Fruit fly (Drosophila melanogaster) whole organism, embryonic: ENCODE results near the gene CG17168.

Experiments
- ATbp ChIP-seq: fragments of 200-800 bp; sonication (Bioruptor generic); optimal IDR thresholded peaks from 2 replicates; lab custom pipeline; 2017; ENCODE audit warnings: missing biosample characterization, mild to moderate bottlenecking, missing genetic modification characterization, missing genetic modification reagents
- Aef1 ChIP-seq: fragments of 200-800 bp; sonication (Bioruptor generic); IDR thresholded peaks from 3 replicates; pipeline ENCODE4 v1.3.6; 2022; ENCODE audit warnings: missing biosample characterization, missing genetic modification characterization
- CG10366 ChIP-seq: fragments of 200-800 bp; sonication (Bioruptor generic); IDR thresholded peaks from 2 replicates; pipeline ENCODE4 v1.3.6; 2022; ENCODE audit warnings: missing biosample characterization, missing genetic modification characterization
- CG10431 ChIP-seq: fragments of 200-800 bp; sonication (Bioruptor generic); optimal IDR thresholded peaks from 3 replicates; lab custom pipeline; 2018; ENCODE audit warnings: missing biosample characterization, mild to moderate bottlenecking, missing genetic modification characterization
- CG11696 ChIP-seq: fragments of 200-800 bp; sonication (Bioruptor generic); IDR thresholded peaks from 2 replicates; pipeline ENCODE4 v1.3.6; 2022; ENCODE audit warnings: missing biosample characterization, missing genetic modification characterization
- CG12104 ChIP-seq: fragments of 200-800 bp; sonication (Bioruptor generic); optimal IDR thresholded peaks from 3 replicates; lab custom pipeline; 2016; ENCODE audit warnings: missing biosample characterization, missing genetic modification characterization
- CG13296 ChIP-seq: fragments of 200-800 bp; sonication (Bioruptor generic); optimal IDR thresholded peaks from 3 replicates; lab custom pipeline; 2018; ENCODE audit warnings: missing biosample characterization, mild to moderate bottlenecking, missing genetic modification characterization
- CG17361 ChIP-seq: fragments of 200-800 bp; sonication (Bioruptor generic); IDR thresholded peaks from 3 replicates; pipeline ENCODE4 v1.3.6; 2022; ENCODE audit warnings: missing biosample characterization, missing genetic modification characterization
- CG17802 ChIP-seq: fragments of 200-800 bp; sonication (Bioruptor generic); optimal IDR thresholded peaks from 2 replicates; lab custom pipeline; 2018; ENCODE audit warnings: missing biosample characterization, mild to moderate bottlenecking, missing genetic modification characterization, moderate library complexity
- CG17912 ChIP-seq: fragments of 200-800 bp; sonication (Bioruptor generic); optimal IDR thresholded peaks from 2 replicates; lab custom pipeline; 2018; ENCODE audit warnings: missing biosample characterization, mild to moderate bottlenecking, missing genetic modification characterization
- CG30020 ChIP-seq: fragments of 200-800 bp; optimal IDR thresholded peaks from 2 replicates; lab custom pipeline; 2019; ENCODE audit warnings: missing biosample characterization, mild to moderate bottlenecking, missing genetic modification characterization, moderate library complexity
- CG32532 ChIP-seq: fragments of 200-800 bp; sonication (Bioruptor generic); IDR thresholded peaks from 2 replicates; pipeline ENCODE4 v1.3.6; 2022; ENCODE audit warnings: missing biosample characterization, missing genetic modification characterization
- CG34422 ChIP-seq: fragments of 200-800 bp; sonication (Bioruptor generic); IDR thresholded peaks from 3 replicates; pipeline ENCODE4 v1.3.6; 2022; ENCODE audit warnings: missing biosample characterization, missing genetic modification characterization
- CG43689 ChIP-seq: fragments of 200-800 bp; sonication (Bioruptor generic); IDR thresholded peaks from 2 replicates; pipeline ENCODE4 v1.3.6; 2022; ENCODE audit warnings: missing biosample characterization, missing genetic modification characterization
- CG4404 ChIP-seq: fragments of 200-800 bp; sonication (Bioruptor generic); IDR thresholded peaks from 2 replicates; pipeline ENCODE4 v1.3.6; 2022; ENCODE audit warnings: missing biosample characterization, missing genetic modification characterization
- CG6654 ChIP-seq: fragments of 200-800 bp; sonication (Bioruptor generic); optimal IDR thresholded peaks from 2 replicates; lab custom pipeline; 2017; ENCODE audit warnings: missing biosample characterization, mild to moderate bottlenecking, missing genetic modification characterization
- CG6791 ChIP-seq: fragments of 200-800 bp; sonication (Bioruptor generic); IDR thresholded peaks from 3 replicates; pipeline ENCODE4 v1.3.6; 2022; ENCODE audit warnings: missing biosample characterization, missing genetic modification characterization; ENCODE audit not compliant: partially characterized antibody
- Camta ChIP-seq: fragments of 200-800 bp; sonication (Bioruptor generic); optimal IDR thresholded peaks from 2 replicates; lab custom pipeline; 2016; ENCODE audit warnings: missing biosample characterization, missing genetic modification characterization
- Chrac-16 ChIP-seq: fragments of 200-800 bp; sonication (Bioruptor generic); optimal IDR thresholded peaks from 3 replicates; lab custom pipeline; 2016; ENCODE audit warnings: missing biosample characterization, missing genetic modification characterization
- Dref ChIP-seq: fragments of 200-800 bp; sonication (Bioruptor generic); IDR thresholded peaks from 2 replicates; pipeline ENCODE4 v1.3.6; 2022; ENCODE audit warnings: missing biosample characterization, missing genetic modification characterization
- Fer1 ChIP-seq: fragments of 200-800 bp; sonication (Bioruptor generic); optimal IDR thresholded peaks from 2 replicates; lab custom pipeline; 2017; ENCODE audit warnings: missing biosample characterization, mild to moderate bottlenecking, missing genetic modification characterization
- Mrtf ChIP-seq: fragments of 200-800 bp; sonication (Bioruptor generic); IDR thresholded peaks from 3 replicates; pipeline ENCODE4 v1.3.6; 2022; ENCODE audit warnings: missing biosample characterization, missing genetic modification characterization
- Pdp1 ChIP-seq, 2 experiments: fragments of 200-800 bp; sonication (Bioruptor generic); optimal IDR thresholded peaks; 3 replicates each; lab custom pipeline; 2016; ENCODE audit warnings: missing biosample characterization in 2 of 2, missing genetic modification characterization in 2 of 2, mild to moderate bottlenecking in 1 of 2, moderate library complexity in 1 of 2
- Scr ChIP-seq: fragments of 200-800 bp; sonication (Bioruptor generic); IDR thresholded peaks from 2 replicates; pipeline ENCODE4 v1.3.6; 2022; ENCODE audit warnings: missing biosample characterization, missing genetic modification characterization; ENCODE audit not compliant: partially characterized antibody
- Sox102F ChIP-seq: fragments of 200-800 bp; sonication (Bioruptor generic); optimal IDR thresholded peaks from 2 replicates; lab custom pipeline; 2018; ENCODE audit warnings: missing biosample characterization, mild to moderate bottlenecking, missing genetic modification characterization, moderate library complexity
- Ssrp ChIP-seq: fragments of 200-800 bp; sonication (Bioruptor generic); optimal IDR thresholded peaks from 2 replicates; lab custom pipeline; 2018; ENCODE audit warnings: missing biosample characterization, mild to moderate bottlenecking, missing genetic modification characterization, moderate library complexity
- Xbp1 ChIP-seq: fragments of 200-800 bp; sonication (Bioruptor generic); optimal IDR thresholded peaks from 3 replicates; lab custom pipeline; 2016; ENCODE audit warnings: missing biosample characterization, mild to moderate bottlenecking, missing genetic modification characterization
- bab2 ChIP-seq: fragments of 200-800 bp; sonication (Bioruptor generic); optimal IDR thresholded peaks from 2 replicates; lab custom pipeline; 2016; ENCODE audit warnings: missing biosample characterization, missing genetic modification characterization
- cg ChIP-seq: fragments of 200-800 bp; sonication (Bioruptor generic); optimal IDR thresholded peaks from 3 replicates; lab custom pipeline; 2019; ENCODE audit warnings: missing biosample characterization, mild to moderate bottlenecking, missing genetic modification characterization, moderate library complexity
- eve ChIP-seq, 2 experiments: fragments of >200 bp; optimal IDR thresholded peaks; 2 replicates each; lab custom pipeline; 2017; ENCODE audit warnings: missing biosample characterization in 2 of 2, missing genetic modification characterization in 2 of 2
- fru ChIP-seq: fragments of >200 bp; optimal IDR thresholded peaks from 2 replicates; lab custom pipeline; 2017
- gem ChIP-seq: fragments of 200-800 bp; sonication (Bioruptor generic); optimal IDR thresholded peaks from 2 replicates; lab custom pipeline; 2019; ENCODE audit warnings: missing biosample characterization, mild to moderate bottlenecking, missing genetic modification characterization, moderate library complexity
- hkb ChIP-seq, 2 experiments: fragments of 200-800 bp in 1 of 2; fragments of >200 bp in 1 of 2; sonication (Bioruptor generic) in 1 of 2; IDR thresholded peaks in 1 of 2; optimal IDR thresholded peaks in 1 of 2; 2 replicates each; pipeline versions ENCODE4 v1.3.6 to Lab custom; 2017 to 2022; ENCODE audit warnings: missing biosample characterization in 1 of 2, missing genetic modification characterization in 1 of 2
- klu ChIP-seq: fragments of 200-800 bp; sonication (Bioruptor generic); IDR thresholded peaks from 2 replicates; pipeline ENCODE4 v1.3.6; 2022; ENCODE audit warnings: missing biosample characterization, missing genetic modification characterization
- kni ChIP-seq: fragments of 200-800 bp; sonication (Bioruptor generic); optimal IDR thresholded peaks from 3 replicates; lab custom pipeline; 2017; ENCODE audit warnings: mild to moderate bottlenecking, missing biosample characterization, missing genetic modification reagents, missing genetic modification characterization
- lab ChIP-seq: fragments of 200-800 bp; sonication (Bioruptor generic); optimal IDR thresholded peaks from 3 replicates; lab custom pipeline; 2017; ENCODE audit warnings: missing biosample characterization, missing genetic modification characterization, mild to moderate bottlenecking, moderate library complexity, missing genetic modification reagents
- lola ChIP-seq, 3 experiments: fragments of >200 bp in 2 of 3; fragments of 200-800 bp in 1 of 3; sonication (Bioruptor generic) in 1 of 3; optimal IDR thresholded peaks; 2 replicates each; lab custom pipeline; 2017 to 2019; ENCODE audit warnings: missing biosample characterization in 3 of 3, missing genetic modification characterization in 3 of 3, mild to moderate bottlenecking in 1 of 3, moderate library complexity in 1 of 3
- luna ChIP-seq: fragments of 200-800 bp; sonication (Bioruptor generic); optimal IDR thresholded peaks from 2 replicates; lab custom pipeline; 2016; ENCODE audit warnings: missing biosample characterization, missing genetic modification characterization
- pan ChIP-seq, 4 experiments: fragments of >200 bp in 3 of 4; fragments of 200-800 bp in 1 of 4; sonication (Bioruptor generic) in 1 of 4; optimal IDR thresholded peaks in 3 of 4; IDR thresholded peaks in 1 of 4; 2 replicates each; pipeline versions ENCODE4 v1.3.6 to Lab custom; 2017 to 2022; ENCODE audit warnings: missing biosample characterization in 2 of 4, missing genetic modification characterization in 2 of 4, mixed read lengths in 1 of 4
- pros ChIP-seq: fragments of 200-800 bp; sonication (Bioruptor generic); optimal IDR thresholded peaks from 3 replicates; lab custom pipeline; 2019; ENCODE audit warnings: missing biosample characterization, mild to moderate bottlenecking, missing genetic modification characterization, moderate library complexity
- row ChIP-seq: fragments of 200-800 bp; sonication (Bioruptor generic); IDR thresholded peaks from 3 replicates; pipeline ENCODE4 v1.3.6; 2022; ENCODE audit warnings: missing biosample characterization, missing genetic modification characterization
- sob ChIP-seq: fragments of 200-800 bp; sonication (Bioruptor generic); IDR thresholded peaks from 2 replicates; pipeline ENCODE4 v1.3.6; 2022; ENCODE audit warnings: missing biosample characterization, missing genetic modification characterization
- stwl ChIP-seq: fragments of 200-800 bp; sonication (Bioruptor generic); optimal IDR thresholded peaks from 3 replicates; lab custom pipeline; 2018; ENCODE audit warnings: missing biosample characterization, mild to moderate bottlenecking, missing genetic modification characterization, moderate library complexity
- tgo ChIP-seq: fragments of 200-800 bp; sonication (Bioruptor generic); IDR thresholded peaks from 3 replicates; pipeline ENCODE4 v1.3.6; 2022; ENCODE audit warnings: missing biosample characterization, missing genetic modification characterization
- tio ChIP-seq: fragments of 200-800 bp; sonication (Bioruptor generic); optimal IDR thresholded peaks from 2 replicates; lab custom pipeline; 2017; ENCODE audit warnings: missing biosample characterization, missing genetic modification characterization, inconsistent platforms
- trem ChIP-seq: fragments of 200-800 bp; optimal IDR thresholded peaks from 3 replicates; lab custom pipeline; 2019; ENCODE audit warnings: missing biosample characterization, mild to moderate bottlenecking, missing genetic modification characterization, moderate library complexity

The CG17168 gene

dm6 chrX:23096117-23096817 lies 13.7 kb downstream of the CG17168 start, which contains the start of gene CG17162 (continued):
- TF ChIP-seq CG34422 = 0 out of 3 replicates have a peak, but pooled peaks have one; percentile 11
- 0 out of 2 replicates have a peak, but pooled peaks have one; percentile 14 for TF ChIP-seq Scr (GFP tag; lab: Robert Waterston, UW)
- TF ChIP-seq tgo (GFP tag; lab: Robert Waterston, UW) = no peak
- no peak for TF ChIP-seq lola (GFP tag; optimal IDR thresholded peaks at IDR 0.05; lab: Kevin White, UChicago)
- TF ChIP-seq klu (GFP tag; lab: Robert Waterston, UW) = no peak
- no peak for TF ChIP-seq Xbp1 (GFP tag; lab: Kevin White, UChicago)
- TF ChIP-seq Pdp1 (GFP tag; optimal IDR thresholded peaks at IDR 0.05; lab: Kevin White, UChicago) = peak in 1 of 2 experiments; percentile 45
- peak; percentile 43; the same call in 1 of the 2 replicates for TF ChIP-seq Dref (GFP tag; lab: Robert Waterston, UW)
- TF ChIP-seq row (GFP tag; lab: Robert Waterston, UW) = peak; percentile 41
- peak; percentile 18 for TF ChIP-seq ATbp (GFP tag; lab: Kevin White, UChicago)
- peak; percentile 3 for TF ChIP-seq CG17802 (tag; lab: Kevin White, UChicago)
- TF ChIP-seq stwl = peak; percentile 10
- peak; percentile 64 for TF ChIP-seq cg (GFP tag; lab: Kevin White, UChicago)
- peak; percentile 15 for TF ChIP-seq kni (GFP tag; lab: Kevin White, UChicago)

dm6 chrX:23096818-23097129 lies 14.2 kb downstream of the CG17168 start:
- TF ChIP-seq CG11696 (GFP tag; lab: Robert Waterston, UW) = no peak
- TF ChIP-seq tio (GFP tag; lab: Kevin White, UChicago) = peak; percentile 43
- TF ChIP-seq Aef1 = no peak
- peak; percentile 35 for TF ChIP-seq gem
- no peak for TF ChIP-seq pan (optimal IDR thresholded peaks at IDR 0.05; lab: Kevin White, UChicago)
- TF ChIP-seq pan (GFP tag; optimal IDR thresholded peaks at IDR 0.05 in 1 of 2, IDR thresholded peaks at IDR 0.05 in 1 of 2) = peak in 1 of 2 experiments; percentile 36
- no peak for TF ChIP-seq Fer1 (GFP tag; lab: Kevin White, UChicago)
- TF ChIP-seq sob = no peak
- no peak for TF ChIP-seq CG12104 (GFP tag; lab: Kevin White, UChicago)
- no peak for TF ChIP-seq lab (GFP tag; lab: Kevin White, UChicago)
- TF ChIP-seq CG17912 (GFP tag; lab: Kevin White, UChicago) = no peak
- no peak for TF ChIP-seq Mrtf (GFP tag; lab: Robert Waterston, UW)
- TF ChIP-seq Sox102F (GFP tag; lab: Kevin White, UChicago) = no peak
- no peak for TF ChIP-seq pros (GFP tag; lab: Kevin White, UChicago)
- TF ChIP-seq CG30020 = no peak
- no peak for TF ChIP-seq hkb (optimal IDR thresholded peaks at IDR 0.05; lab: Kevin White, UChicago)
- no peak for TF ChIP-seq hkb (GFP tag; IDR thresholded peaks at IDR 0.05; lab: Robert Waterston, UW)
- TF ChIP-seq CG43689 (GFP tag; lab: Robert Waterston, UW) = no peak
- no peak for TF ChIP-seq CG13296 (GFP tag; lab: Kevin White, UChicago)
- no peak for TF ChIP-seq Camta (GFP tag; lab: Kevin White, UChicago)
- no peak for TF ChIP-seq CG6654 (GFP tag; lab: Kevin White, UChicago)
- no peak for TF ChIP-seq row (GFP tag; lab: Robert Waterston, UW)
- TF ChIP-seq lola (GFP tag; optimal IDR thresholded peaks at IDR 0.05; lab: Kevin White, UChicago) = peak in 1 of 3 experiments; percentile 14
- no peak for TF ChIP-seq fru
- TF ChIP-seq trem (tag; lab: Kevin White, UChicago) = no peak
- no peak for TF ChIP-seq CG6791 (GFP tag; lab: Robert Waterston, UW)
- no peak for TF ChIP-seq luna (GFP tag; lab: Kevin White, UChicago)
- TF ChIP-seq stwl = no peak
- peak; percentile 13 for TF ChIP-seq Ssrp (tag; lab: Kevin White, UChicago)
- TF ChIP-seq kni (GFP tag; lab: Kevin White, UChicago) = no peak
- no peak for TF ChIP-seq CG10431 (GFP tag; lab: Kevin White, UChicago)
- TF ChIP-seq Chrac-16 (GFP tag; lab: Kevin White, UChicago) = no peak
- TF ChIP-seq tgo (GFP tag; lab: Robert Waterston, UW) = no peak
- TF ChIP-seq CG32532 (GFP tag; lab: Robert Waterston, UW) = no peak
- 0 out of 3 replicates have a peak, but pooled peaks have one; percentile 32 for TF ChIP-seq CG17361 (GFP tag; lab: Robert Waterston, UW)
- TF ChIP-seq CG10366 = peak; percentile 15; the same call in 1 of the 2 replicates
- TF ChIP-seq CG4404 (GFP tag; lab: Robert Waterston, UW) = no peak
- TF ChIP-seq eve (GFP tag; optimal IDR thresholded peaks at IDR 0.05; lab: Kevin White, UChicago) = no peak
- TF ChIP-seq bab2 (GFP tag; lab: Kevin White, UChicago) = no peak
